Fruit fly (Drosophila melanogaster) whole organism, embryonic: ENCODE measurements around the gene CG4733.

Experiments used
- CG10274 ChIP-seq: fragments of 200-800 bp; sonication (Bioruptor generic); optimal IDR thresholded peaks from 3 replicates; lab custom pipeline; 2017; ENCODE audit warnings: missing biosample characterization, mild to moderate bottlenecking, missing genetic modification characterization
- CG11247 ChIP-seq: fragments of 200-800 bp; sonication (Bioruptor generic); IDR thresholded peaks from 2 replicates; pipeline ENCODE4 v1.3.6; 2022; ENCODE audit warnings: missing biosample characterization, missing genetic modification characterization
- CG11398 ChIP-seq: fragments of 200-800 bp; sonication (Bioruptor generic); optimal IDR thresholded peaks from 2 replicates; lab custom pipeline; 2016; ENCODE audit warnings: missing biosample characterization, missing genetic modification characterization
- CG11560 ChIP-seq: fragments of 200-800 bp; sonication (Bioruptor generic); IDR thresholded peaks from 3 replicates; pipeline ENCODE4 v1.3.6; 2022; ENCODE audit warnings: missing biosample characterization, missing genetic modification characterization
- CG12155 ChIP-seq: fragments of 200-800 bp; sonication (Bioruptor generic); optimal IDR thresholded peaks from 3 replicates; lab custom pipeline; 2016; ENCODE audit warnings: missing biosample characterization, missing genetic modification characterization
- CG12659 ChIP-seq: fragments of 200-800 bp; sonication (Bioruptor generic); optimal IDR thresholded peaks from 3 replicates; lab custom pipeline; 2017; ENCODE audit warnings: mild to moderate bottlenecking, missing biosample characterization, missing genetic modification reagents, missing genetic modification characterization
- CG13894 ChIP-seq: fragments of 200-800 bp; sonication (Bioruptor generic); optimal IDR thresholded peaks from 3 replicates; lab custom pipeline; 2018; ENCODE audit warnings: missing biosample characterization, mild to moderate bottlenecking, missing genetic modification characterization, moderate library complexity
- CG1529 ChIP-seq: fragments of 200-800 bp; sonication (Bioruptor generic); optimal IDR thresholded peaks from 3 replicates; lab custom pipeline; 2018; ENCODE audit warnings: missing biosample characterization, missing genetic modification characterization
- CG16813 ChIP-seq: fragments of 200-800 bp; sonication (Bioruptor generic); IDR thresholded peaks from 3 replicates; pipeline ENCODE4 v1.3.6; 2022; ENCODE audit warnings: missing biosample characterization, missing genetic modification characterization; ENCODE audit not compliant: partially characterized antibody
- CG17328 ChIP-seq: fragments of 200-800 bp; sonication (Bioruptor generic); IDR thresholded peaks from 2 replicates; pipeline ENCODE4 v1.3.6; 2022; ENCODE audit warnings: missing biosample characterization, missing genetic modification characterization
- CG17359 ChIP-seq: fragments of 200-800 bp; sonication (Bioruptor generic); optimal IDR thresholded peaks from 3 replicates; lab custom pipeline; 2018; ENCODE audit warnings: missing biosample characterization, mild to moderate bottlenecking, missing genetic modification characterization, moderate library complexity
- CG17568 ChIP-seq: fragments of 200-800 bp; sonication (Bioruptor generic); optimal IDR thresholded peaks from 2 replicates; lab custom pipeline; 2018; ENCODE audit warnings: missing biosample characterization, mild to moderate bottlenecking, missing genetic modification characterization, moderate library complexity
- CG30403 ChIP-seq: fragments of 200-800 bp; sonication (Bioruptor generic); optimal IDR thresholded peaks from 3 replicates; lab custom pipeline; 2016; ENCODE audit warnings: missing biosample characterization, missing genetic modification characterization
- CG31388 ChIP-seq: fragments of 200-800 bp; sonication (Bioruptor generic); optimal IDR thresholded peaks from 2 replicates; lab custom pipeline; 2016; ENCODE audit warnings: missing biosample characterization, missing genetic modification characterization
- CG4707 ChIP-seq: fragments of 200-800 bp; sonication (Bioruptor generic); optimal IDR thresholded peaks from 2 replicates; lab custom pipeline; 2018; ENCODE audit warnings: missing biosample characterization, mild to moderate bottlenecking, missing genetic modification characterization, moderate library complexity
- CG6272 ChIP-seq: fragments of 200-800 bp; sonication (Bioruptor generic); IDR thresholded peaks from 2 replicates; pipeline ENCODE4 v1.3.6; 2022; ENCODE audit warnings: missing biosample characterization, missing genetic modification characterization
- CG6654 ChIP-seq: fragments of 200-800 bp; sonication (Bioruptor generic); optimal IDR thresholded peaks from 2 replicates; lab custom pipeline; 2017; ENCODE audit warnings: missing biosample characterization, mild to moderate bottlenecking, missing genetic modification characterization
- CG8281 ChIP-seq: fragments of 200-800 bp; sonication (Bioruptor generic); optimal IDR thresholded peaks from 2 replicates; lab custom pipeline; 2018; ENCODE audit warnings: missing biosample characterization, mild to moderate bottlenecking, missing genetic modification characterization, moderate library complexity
- CG9437 ChIP-seq: fragments of 200-800 bp; sonication (Bioruptor generic); optimal IDR thresholded peaks from 2 replicates; lab custom pipeline; 2018; ENCODE audit warnings: missing biosample characterization, mild to moderate bottlenecking, missing genetic modification characterization
- CG9727 ChIP-seq: fragments of 200-800 bp; sonication (Bioruptor generic); optimal IDR thresholded peaks from 3 replicates; lab custom pipeline; 2017; ENCODE audit warnings: missing biosample characterization, mild to moderate bottlenecking, missing genetic modification characterization
- Camta ChIP-seq: fragments of 200-800 bp; sonication (Bioruptor generic); optimal IDR thresholded peaks from 2 replicates; lab custom pipeline; 2016; ENCODE audit warnings: missing biosample characterization, missing genetic modification characterization
- D19B ChIP-seq: fragments of 200-800 bp; sonication (Bioruptor generic); optimal IDR thresholded peaks from 2 replicates; lab custom pipeline; 2017; ENCODE audit warnings: missing biosample characterization, mild to moderate bottlenecking, missing genetic modification characterization
- Elba2 ChIP-seq: fragments of 200-800 bp; sonication (Bioruptor generic); optimal IDR thresholded peaks from 3 replicates; lab custom pipeline; 2016; ENCODE audit warnings: missing biosample characterization, missing genetic modification characterization
- Fer2 ChIP-seq: fragments of 200-800 bp; sonication (Bioruptor generic); optimal IDR thresholded peaks from 2 replicates; lab custom pipeline; 2018; ENCODE audit warnings: missing biosample characterization, mild to moderate bottlenecking, missing genetic modification characterization, moderate library complexity
- Fer3 ChIP-seq: fragments of 200-800 bp; sonication (Bioruptor generic); optimal IDR thresholded peaks from 2 replicates; lab custom pipeline; 2018; ENCODE audit warnings: missing biosample characterization, mild to moderate bottlenecking, missing genetic modification characterization, moderate library complexity
- HmgZ ChIP-seq: fragments of 200-800 bp; sonication (Bioruptor generic); optimal IDR thresholded peaks from 2 replicates; lab custom pipeline; 2018; ENCODE audit warnings: missing biosample characterization, mild to moderate bottlenecking, missing genetic modification characterization
- Hsf ChIP-seq: fragments of 200-800 bp; sonication (Bioruptor generic); optimal IDR thresholded peaks from 3 replicates; lab custom pipeline; 2016; ENCODE audit warnings: missing biosample characterization, missing genetic modification characterization
- Jarid2 ChIP-seq: fragments of 200-800 bp; sonication (Bioruptor generic); optimal IDR thresholded peaks from 3 replicates; lab custom pipeline; 2017; ENCODE audit warnings: mild to moderate bottlenecking, missing biosample characterization, missing genetic modification reagents, missing genetic modification characterization
- MTF-1 ChIP-seq: fragments of 200-800 bp; sonication (Bioruptor generic); optimal IDR thresholded peaks from 2 replicates; lab custom pipeline; 2018; ENCODE audit warnings: missing biosample characterization, mild to moderate bottlenecking, missing genetic modification characterization, borderline replicate concordance
- Max ChIP-seq: fragments of 200-800 bp; sonication (Bioruptor generic); optimal IDR thresholded peaks from 2 replicates; lab custom pipeline; 2016; ENCODE audit warnings: missing biosample characterization, mild to moderate bottlenecking, missing genetic modification characterization
- Mes4 ChIP-seq: fragments of 200-800 bp; sonication (Bioruptor generic); optimal IDR thresholded peaks from 2 replicates; lab custom pipeline; 2016; ENCODE audit warnings: missing biosample characterization, missing genetic modification characterization
- TFAM ChIP-seq: fragments of 200-800 bp; sonication (Bioruptor generic); optimal IDR thresholded peaks from 2 replicates; lab custom pipeline; 2017; ENCODE audit warnings: missing biosample characterization, missing genetic modification characterization, inconsistent platforms
- Xbp1 ChIP-seq: fragments of 200-800 bp; sonication (Bioruptor generic); optimal IDR thresholded peaks from 3 replicates; lab custom pipeline; 2016; ENCODE audit warnings: missing biosample characterization, mild to moderate bottlenecking, missing genetic modification characterization
- caup ChIP-seq: fragments of 200-800 bp; sonication (Bioruptor generic); optimal IDR thresholded peaks from 3 replicates; lab custom pipeline; 2017; ENCODE audit warnings: missing biosample characterization, mild to moderate bottlenecking, missing genetic modification characterization, moderate library complexity; ENCODE audit not compliant: severe bottlenecking
- chif ChIP-seq, 2 experiments: fragments of 200-800 bp; sonication (Bioruptor generic); optimal IDR thresholded peaks; 3 replicates each; lab custom pipeline; 2016; ENCODE audit warnings: missing biosample characterization in 2 of 2, missing genetic modification characterization in 2 of 2
- disco-r ChIP-seq: fragments of 200-800 bp; sonication (Bioruptor generic); optimal IDR thresholded peaks from 2 replicates; lab custom pipeline; 2016; ENCODE audit warnings: missing biosample characterization, missing genetic modification characterization
- dysf ChIP-seq: fragments of 200-800 bp; sonication (Bioruptor generic); IDR thresholded peaks from 3 replicates; pipeline ENCODE4 v1.3.6; 2022; ENCODE audit warnings: missing biosample characterization, missing genetic modification characterization
- lmd ChIP-seq: fragments of 200-800 bp; sonication (Bioruptor generic); IDR thresholded peaks from 2 replicates; pipeline ENCODE4 v1.3.6; 2022; ENCODE audit warnings: missing biosample characterization, missing genetic modification characterization
- pfk ChIP-seq: fragments of 200-800 bp; sonication (Bioruptor generic); optimal IDR thresholded peaks from 2 replicates; lab custom pipeline; 2018; ENCODE audit warnings: missing biosample characterization, mild to moderate bottlenecking, missing genetic modification characterization, moderate library complexity
- pnt ChIP-seq: fragments of 200-800 bp; sonication (Bioruptor generic); optimal IDR thresholded peaks from 3 replicates; lab custom pipeline; 2016; ENCODE audit warnings: missing biosample characterization, missing genetic modification characterization
- repo ChIP-seq: fragments of 200-800 bp; sonication (Bioruptor generic); optimal IDR thresholded peaks from 2 replicates; lab custom pipeline; 2016; ENCODE audit warnings: missing biosample characterization, missing genetic modification characterization
- ro ChIP-seq: fragments of 200-800 bp; sonication (Bioruptor generic); IDR thresholded peaks from 2 replicates; pipeline ENCODE4 v1.3.6; 2022; ENCODE audit warnings: missing biosample characterization, missing genetic modification characterization
- sens ChIP-seq: fragments of 200-800 bp; sonication (Bioruptor generic); peaks from one replicate; lab custom pipeline; 2016; ENCODE audit warnings: missing biosample characterization, missing genetic modification characterization
- sens-2 ChIP-seq: fragments of 200-800 bp; sonication (Bioruptor generic); IDR thresholded peaks from 2 replicates; pipeline ENCODE4 v1.3.6; 2022; ENCODE audit warnings: missing biosample characterization, missing genetic modification characterization
- sima ChIP-seq: fragments of 200-800 bp; sonication (Bioruptor generic); optimal IDR thresholded peaks from 2 replicates; lab custom pipeline; 2016; ENCODE audit warnings: missing biosample characterization, missing genetic modification characterization
- sisA ChIP-seq: fragments of 200-800 bp; sonication (Bioruptor generic); IDR thresholded peaks from 2 replicates; pipeline ENCODE4 v1.3.6; 2022; ENCODE audit warnings: missing biosample characterization, missing genetic modification characterization
- stc ChIP-seq: fragments of 200-800 bp; sonication (Bioruptor generic); IDR thresholded peaks from 2 replicates; pipeline ENCODE4 v1.3.6; 2022; ENCODE audit warnings: missing biosample characterization, missing genetic modification characterization
- tap ChIP-seq: fragments of 200-800 bp; optimal IDR thresholded peaks from 3 replicates; lab custom pipeline; 2019; ENCODE audit warnings: missing biosample characterization, mild to moderate bottlenecking, missing genetic modification characterization, moderate library complexity
- tio ChIP-seq: fragments of 200-800 bp; sonication (Bioruptor generic); optimal IDR thresholded peaks from 2 replicates; lab custom pipeline; 2017; ENCODE audit warnings: missing biosample characterization, missing genetic modification characterization, inconsistent platforms
- z ChIP-seq: fragments of 200-800 bp; sonication (Bioruptor generic); IDR thresholded peaks from 3 replicates; pipeline ENCODE4 v1.3.6; 2022; ENCODE audit warnings: missing biosample characterization, missing genetic modification characterization

Gene CG4733

DNA sequence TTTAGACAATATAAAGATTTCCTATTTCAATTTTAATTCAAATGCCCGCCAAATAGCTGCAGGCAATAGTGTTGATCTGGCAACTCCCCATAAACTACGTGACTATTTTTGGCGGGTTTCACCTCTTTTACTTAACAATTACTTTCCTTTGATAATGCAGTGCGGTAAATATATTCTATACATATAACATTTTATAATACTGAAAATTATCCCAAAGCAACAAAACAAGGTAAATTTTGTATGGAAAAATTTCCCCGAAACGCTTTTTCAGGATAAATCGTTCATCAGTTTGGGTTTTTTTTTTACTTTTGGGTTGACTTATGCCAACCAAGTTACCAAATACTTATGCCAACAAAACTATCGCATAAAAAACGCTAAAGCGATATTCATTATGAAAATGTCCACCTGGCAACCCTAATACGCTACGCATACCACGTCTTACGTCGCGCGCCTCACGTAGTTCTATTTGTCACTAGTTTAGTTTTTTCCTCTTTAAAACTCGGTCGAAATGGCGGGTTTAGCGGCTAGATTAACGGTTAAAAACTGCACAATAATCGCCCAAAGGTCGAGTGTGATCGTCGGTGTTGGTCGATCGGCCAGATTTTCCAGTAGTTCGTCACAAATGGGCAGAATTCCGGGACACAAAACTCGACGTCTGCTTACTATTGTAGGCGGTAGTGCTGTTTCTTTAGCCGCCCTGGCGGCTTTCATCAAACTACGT lies 43.5 kb upstream of the CG4733 start, which contains the start of gene MICU3 (continued):
- TF ChIP-seq caup (GFP tag; lab: Kevin White, UChicago) = peak; percentile 50
- peak; percentile 63 for TF ChIP-seq lmd (GFP tag; lab: Robert Waterston, UW)
- TF ChIP-seq repo = peak; percentile 9
- no peak for TF ChIP-seq CG1529 (GFP tag; lab: Kevin White, UChicago)
- TF ChIP-seq sisA = peak; percentile 65
- peak; percentile 80 for TF ChIP-seq CG16813 (GFP tag; lab: Robert Waterston, UW)
- TF ChIP-seq pfk (GFP tag; lab: Kevin White, UChicago) = no peak
- TF ChIP-seq z (GFP tag; lab: Robert Waterston, UW) = no peak
- TF ChIP-seq pnt (GFP tag; lab: Kevin White, UChicago) = peak; percentile 40
- TF ChIP-seq Fer3 (tag; lab: Kevin White, UChicago) = peak; percentile 58
- peak; percentile 58 for TF ChIP-seq CG17328 (GFP tag; lab: Robert Waterston, UW)
- TF ChIP-seq CG13894 (tag; lab: Kevin White, UChicago) = no peak
- TF ChIP-seq CG9727 (GFP tag; lab: Kevin White, UChicago) = peak; percentile 66
- peak; percentile 18 for TF ChIP-seq Camta
- peak; percentile 78 for TF ChIP-seq CG30403 (GFP tag; lab: Kevin White, UChicago)
- peak; percentile 55 for TF ChIP-seq CG17359
- no peak for TF ChIP-seq CG31388 (GFP tag; lab: Kevin White, UChicago)
- TF ChIP-seq sima (GFP tag; lab: Kevin White, UChicago) = no peak
- peak; percentile 50 for TF ChIP-seq HmgZ (tag; lab: Kevin White, UChicago)
- no peak for TF ChIP-seq CG11398 (GFP tag; lab: Kevin White, UChicago)
- peak; percentile 16 for TF ChIP-seq CG8281 (tag; lab: Kevin White, UChicago)
- TF ChIP-seq sens-2 = no peak
- TF ChIP-seq tap (tag; lab: Kevin White, UChicago) = no peak
- TF ChIP-seq dysf (GFP tag; lab: Robert Waterston, UW) = peak; percentile 75
- peak; percentile 59 for TF ChIP-seq tio (GFP tag; lab: Kevin White, UChicago)
- no peak for TF ChIP-seq Jarid2 (GFP tag; lab: Kevin White, UChicago)
- no peak for TF ChIP-seq MTF-1
- TF ChIP-seq CG12659 (GFP tag; lab: Kevin White, UChicago) = peak; percentile 75
- TF ChIP-seq ro (GFP tag; lab: Robert Waterston, UW) = no peak
- TF ChIP-seq CG9437 (GFP tag; lab: Kevin White, UChicago) = peak; percentile 100
- peak; percentile 36 for TF ChIP-seq Fer2
- TF ChIP-seq CG4707 = no peak
- peak; percentile 71 for TF ChIP-seq Hsf (GFP tag; lab: Kevin White, UChicago)
- TF ChIP-seq disco-r (GFP tag; lab: Kevin White, UChicago) = peak; percentile 6
- peak; percentile 90 for TF ChIP-seq sens (GFP tag; lab: Kevin White, UChicago)
- 0 out of 2 replicates have a peak, but pooled peaks have one; percentile 9 for TF ChIP-seq stc (GFP tag; lab: Robert Waterston, UW)
- TF ChIP-seq CG12155 (GFP tag; lab: Kevin White, UChicago) = peak; percentile 56
- TF ChIP-seq Xbp1 (GFP tag; lab: Kevin White, UChicago) = peak; percentile 83
- peak; percentile 41 for TF ChIP-seq Max (GFP tag; lab: Kevin White, UChicago)
- TF ChIP-seq D19B (GFP tag; lab: Kevin White, UChicago) = peak; percentile 28
- TF ChIP-seq TFAM (GFP tag; lab: Kevin White, UChicago) = no peak
- no peak for TF ChIP-seq CG6654 (GFP tag; lab: Kevin White, UChicago)
- TF ChIP-seq CG11247 (GFP tag; lab: Robert Waterston, UW) = peak; percentile 44; the same call in 1 of the 2 replicates
- TF ChIP-seq CG17568 = no peak
- peak; percentile 19 for TF ChIP-seq CG10274
- peak; percentile 47 for TF ChIP-seq CG6272 (GFP tag; lab: Robert Waterston, UW)
- TF ChIP-seq Elba2 (GFP tag; lab: Kevin White, UChicago) = peak; percentile 19
- no peak for TF ChIP-seq CG11560 (tag; lab: Robert Waterston, UW)
- TF ChIP-seq Mes4 (GFP tag; lab: Kevin White, UChicago) = peak; percentile 37
- TF ChIP-seq chif (GFP tag; optimal IDR thresholded peaks at IDR 0.05; lab: Kevin White, UChicago) = peak; percentile 35 to 59
